Fruit fly (Drosophila melanogaster): ENCODE data around the gene C3G.

Gene C3G

dm6 chrX:6803312-6803794 lies at the start of gene C3G, which contains the start of gene pod1 (continued):
- TF ChIP-seq MBD-R2 (GFP tag; IDR thresholded peaks at IDR 0.05) (peak; percentile 69), Hsf (GFP tag; optimal IDR thresholded peaks at IDR 0.05) (peak; percentile 43), CG1602 (GFP tag; optimal IDR thresholded peaks at IDR 0.05) (no peak), Usf (GFP tag; optimal IDR thresholded peaks at IDR 0.05) (no peak), CG11398 (GFP tag; optimal IDR thresholded peaks at IDR 0.05) (no peak), gro (GFP tag; optimal IDR thresholded peaks at IDR 0.05) (peak; percentile 71), onecut (GFP tag; IDR thresholded peaks at IDR 0.05) (peak; percentile 25; the same call in 1 of the 2 replicates), CG16815 (GFP tag; optimal IDR thresholded peaks at IDR 0.05) (no peak), Ptx1 (GFP tag; IDR thresholded peaks at IDR 0.05) (peak; percentile 18; the same call in 1 of the 2 replicates), CG6765 (GFP tag; optimal IDR thresholded peaks at IDR 0.05) (no peak), Stat92E (GFP tag; optimal IDR thresholded peaks at IDR 0.05) (peak in 1 of 3 experiments; percentile 44), Nf-YC (tag; optimal IDR thresholded peaks at IDR 0.05) (peak; percentile 45), pho (GFP tag; optimal IDR thresholded peaks at IDR 0.05) (peak; percentile 47), org-1 (GFP tag; optimal IDR thresholded peaks at IDR 0.05) (no peak), CG8944 (GFP tag; optimal IDR thresholded peaks at IDR 0.05) (peak; percentile 11), CG17385 (GFP tag; optimal IDR thresholded peaks at IDR 0.05) (no peak), Opbp (GFP tag; IDR thresholded peaks at IDR 0.05; ENCODE audit: partially characterized antibody) (peak; percentile 99), CG7556 (GFP tag; optimal IDR thresholded peaks at IDR 0.05) (no peak), CG11456 (GFP tag; IDR thresholded peaks at IDR 0.05) (peak; percentile 76; the same call in 2 of the 3 replicates), CG2678 (tag; optimal IDR thresholded peaks at IDR 0.05) (peak; percentile 18), CG15479 (GFP tag; optimal IDR thresholded peaks at IDR 0.05) (peak; percentile 82), al (GFP tag; IDR thresholded peaks at IDR 0.05) (0 out of 2 replicates have a peak, but pooled peaks have one; percentile 14), CG33213 (GFP tag; optimal IDR thresholded peaks at IDR 0.05) (peak; percentile 71), Ets97D (GFP tag; optimal IDR thresholded peaks at IDR 0.05) (peak; percentile 85), grau (tag; optimal IDR thresholded peaks at IDR 0.05) (peak; percentile 40), Deaf1 (tag; optimal IDR thresholded peaks at IDR 0.05) (no peak), CG2129 (GFP tag; IDR thresholded peaks at IDR 0.05; ENCODE audit: partially characterized antibody) (peak; percentile 85), ssp (GFP tag; IDR thresholded peaks at IDR 0.05) (peak; percentile 43; the same call in 1 of the 2 replicates), pum (GFP tag; optimal IDR thresholded peaks at IDR 0.05) (peak; percentile 21), CG6254 (GFP tag; optimal IDR thresholded peaks at IDR 0.05) (no peak), mam (GFP tag; optimal IDR thresholded peaks at IDR 0.05) (peak; percentile 68), CG16779 (GFP tag; IDR thresholded peaks at IDR 0.05) (no peak), p53 (GFP tag; optimal IDR thresholded peaks at IDR 0.05) (peak; percentile 40), tin (GFP tag; optimal IDR thresholded peaks at IDR 0.05) (peak; percentile 32), CG14860 (GFP tag; IDR thresholded peaks at IDR 0.05; ENCODE audit: partially characterized antibody) (peak; percentile 97), CG17912 (GFP tag; optimal IDR thresholded peaks at IDR 0.05) (peak; percentile 11), CG17829 (tag; optimal IDR thresholded peaks at IDR 0.05) (peak; percentile 13), Bdp1 (GFP tag; optimal IDR thresholded peaks at IDR 0.05) (peak; percentile 46), CG42726 (GFP tag; IDR thresholded peaks at IDR 0.05; ENCODE audit: partially characterized antibody) (peak; percentile 99), gem (tag; optimal IDR thresholded peaks at IDR 0.05) (peak; percentile 5), CG13424 (tag; optimal IDR thresholded peaks at IDR 0.05) (peak; percentile 16), HmgD (GFP tag; optimal IDR thresholded peaks at IDR 0.05) (peak; percentile 84), danr (GFP tag; IDR thresholded peaks at IDR 0.05) (no peak), CG7928 (GFP tag; optimal IDR thresholded peaks at IDR 0.05) (peak; percentile 6), jing (GFP tag; optimal IDR thresholded peaks at IDR 0.05) (no peak), CG17186 (GFP tag; optimal IDR thresholded peaks at IDR 0.05) (peak; percentile 81), Bgb (GFP tag; IDR thresholded peaks at IDR 0.05; ENCODE audit: partially characterized antibody) (peak; percentile 99), sim (GFP tag; IDR thresholded peaks at IDR 0.05) (no peak), Nf-YA (GFP tag; IDR thresholded peaks at IDR 0.05) (no peak), zen2 (GFP tag; IDR thresholded peaks at IDR 0.05; ENCODE audit: partially characterized antibody) (peak; percentile 96)

Data from whole organism, embryonic.